Fruit fly (Drosophila melanogaster) whole organism: ENCODE data around the gene CG12655.

Experiments
- pan ChIP-seq: fragments of >200 bp; optimal IDR thresholded peaks from 2 replicates; lab custom pipeline; 2017
- psq ChIP-seq: fragments of >200 bp; optimal IDR thresholded peaks from 2 replicates; lab custom pipeline; 2017
- usp ChIP-seq: fragments of >200 bp; optimal IDR thresholded peaks from 2 replicates; lab custom pipeline; 2017; ENCODE audit warnings: missing biosample characterization, missing genetic modification characterization, mixed read lengths

- TF ChIP-seq psq (lab: Kevin White, UChicago) (no peak), pan (lab: Kevin White, UChicago) (no peak), usp (GFP tag; lab: Kevin White, UChicago) (no peak)
Observed at dm6 chrX:19959353-19959969, at the start of gene CG12655.
